Worm (Caenorhabditis elegans) whole organism, young adult: ENCODE measurements around the gene cct-5.
A peak's percentile ranks its signal among the peaks of the same experiment; 100 is the strongest.

Experiments
- B0019.2 ChIP-seq: fragments of 200-800 bp; sonication (Bioruptor generic); conservative IDR thresholded peaks from 2 replicates; pipeline ENCODE4 v1.3.6; 2022; ENCODE audit warnings: missing genetic modification reagents, missing genetic modification characterization, missing compliant biosample characterization
- B0035.1 ChIP-seq: sonication (generic microtip); optimal IDR thresholded peaks from 2 replicates; lab custom pipeline; 2016; ENCODE audit warnings: missing genetic modification characterization, mild to moderate bottlenecking, missing compliant biosample characterization, missing genotype, missing genetic modification reagents
- C17E4.6 ChIP-seq: fragments of 200-800 bp; sonication (Bioruptor generic); IDR thresholded peaks from 2 replicates; pipeline ENCODE4 v1.3.6; 2022; ENCODE audit warnings: missing genetic modification reagents, missing genetic modification characterization, missing compliant biosample characterization
- D2030.7 ChIP-seq: fragments of 200-800 bp; sonication (Bioruptor generic); IDR thresholded peaks from 2 replicates; pipeline ENCODE4 v1.3.6; 2022; ENCODE audit warnings: missing genetic modification reagents, missing genetic modification characterization, missing compliant biosample characterization
- F22D6.2 ChIP-seq: sonication (generic microtip); optimal IDR thresholded peaks from 2 replicates; lab custom pipeline; 2016; ENCODE audit warnings: mild to moderate bottlenecking, missing genetic modification characterization, missing compliant biosample characterization
- F33H1.4 ChIP-seq: fragments of 200-800 bp; sonication (Bioruptor generic); IDR thresholded peaks from 2 replicates; pipeline ENCODE4 v1.3.6; 2022; ENCODE audit warnings: missing genetic modification reagents, missing genetic modification characterization, missing compliant biosample characterization
- F52B5.7 ChIP-seq: sonication (generic microtip); optimal IDR thresholded peaks from 2 replicates; lab custom pipeline; 2016; ENCODE audit warnings: mild to moderate bottlenecking, missing genetic modification characterization, missing compliant biosample characterization
- K11D2.4 ChIP-seq: fragments of 200-800 bp; sonication (Bioruptor generic); IDR thresholded peaks from 2 replicates; pipeline ENCODE4 v1.3.6; 2022; ENCODE audit warnings: missing genetic modification reagents, missing genetic modification characterization, missing compliant biosample characterization
- K12H6.12 ChIP-seq: fragments of 200-800 bp; sonication (Bioruptor generic); optimal IDR thresholded peaks from 2 replicates; lab custom pipeline; 2018; ENCODE audit warnings: mild to moderate bottlenecking, missing genetic modification characterization, missing compliant biosample characterization
- T07F8.4 ChIP-seq: sonication (generic microtip); optimal IDR thresholded peaks from 2 replicates; lab custom pipeline; 2016; ENCODE audit warnings: mild to moderate bottlenecking, missing genetic modification characterization, moderate library complexity, missing compliant biosample characterization
- Y53G8AR.9 ChIP-seq: fragments of 200-800 bp; sonication (Bioruptor generic); conservative IDR thresholded peaks from 2 replicates; pipeline ENCODE4 v1.3.6; 2022; ENCODE audit warnings: missing genetic modification reagents, missing genetic modification characterization, missing compliant biosample characterization
- Y56A3A.18 ChIP-seq: fragments of 200-800 bp; sonication (Bioruptor generic); IDR thresholded peaks from 2 replicates; pipeline ENCODE4 v1.3.6; 2022; ENCODE audit warnings: missing genetic modification reagents, missing genetic modification characterization, missing compliant biosample characterization
- Y67H2A.10 ChIP-seq: fragments of 200-800 bp; sonication (Bioruptor generic); conservative IDR thresholded peaks from 2 replicates; pipeline ENCODE4 v1.3.6; 2022; ENCODE audit warnings: missing genetic modification reagents, missing genetic modification characterization, missing compliant biosample characterization
- Y95B8A.8 ChIP-seq: fragments of 200-800 bp; sonication (Bioruptor generic); IDR thresholded peaks from 2 replicates; pipeline ENCODE4 v1.3.6; 2022; ENCODE audit warnings: missing genetic modification reagents, missing genetic modification characterization, missing compliant biosample characterization
- akir-1 ChIP-seq: fragments of 200-800 bp; sonication (Bioruptor generic); optimal IDR thresholded peaks from 2 replicates; lab custom pipeline; 2018; ENCODE audit warnings: mild to moderate bottlenecking, missing genetic modification characterization, moderate library complexity, missing compliant biosample characterization
- athp-1 ChIP-seq: sonication (generic microtip); optimal IDR thresholded peaks from 2 replicates; lab custom pipeline; 2017; ENCODE audit warnings: mild to moderate bottlenecking, missing genetic modification characterization, missing compliant biosample characterization
- attf-6 ChIP-seq: fragments of 200-800 bp; sonication (Bioruptor generic); IDR thresholded peaks from 2 replicates; pipeline ENCODE4 v1.3.6; 2022; ENCODE audit warnings: missing genetic modification reagents, missing genetic modification characterization, missing compliant biosample characterization
- bed-1 ChIP-seq: fragments of 200-800 bp; sonication (Bioruptor generic); IDR thresholded peaks from 2 replicates; pipeline ENCODE4 v1.3.6; 2022; ENCODE audit warnings: missing genetic modification reagents, missing genetic modification characterization, missing compliant biosample characterization
- ccch-3 ChIP-seq: fragments of 200-800 bp; sonication (Bioruptor generic); optimal IDR thresholded peaks from 2 replicates; lab custom pipeline; 2018; ENCODE audit warnings: mild to moderate bottlenecking, missing genetic modification characterization, missing compliant biosample characterization
- dpff-1 ChIP-seq: sonication (generic microtip); optimal IDR thresholded peaks from 2 replicates; lab custom pipeline; 2017; ENCODE audit warnings: mild to moderate bottlenecking, missing genetic modification characterization, missing compliant biosample characterization
- egl-44 ChIP-seq: fragments of 200-800 bp; sonication (Bioruptor generic); IDR thresholded peaks from 2 replicates; pipeline ENCODE4 v1.3.6; 2022; ENCODE audit warnings: missing genetic modification reagents, missing genetic modification characterization, missing compliant biosample characterization
- egrh-3 ChIP-seq: fragments of 200-800 bp; sonication (Bioruptor generic); IDR thresholded peaks from 2 replicates; pipeline ENCODE4 v1.3.6; 2022; ENCODE audit warnings: missing genetic modification reagents, missing genetic modification characterization, missing compliant biosample characterization
- ekl-4 ChIP-seq: fragments of 200-800 bp; sonication (Bioruptor generic); IDR thresholded peaks from 2 replicates; pipeline ENCODE4 v1.3.6; 2022; ENCODE audit warnings: missing genetic modification reagents, missing genetic modification characterization, missing compliant biosample characterization
- fkh-3 ChIP-seq: sonication (generic microtip); optimal IDR thresholded peaks from 2 replicates; lab custom pipeline; 2016; ENCODE audit warnings: mild to moderate bottlenecking, missing genetic modification characterization, missing compliant biosample characterization
- gei-17 ChIP-seq: fragments of 200-800 bp; sonication (Bioruptor generic); optimal IDR thresholded peaks from 2 replicates; lab custom pipeline; 2018; ENCODE audit warnings: mild to moderate bottlenecking, missing genetic modification characterization, missing compliant biosample characterization
- hlh-26 ChIP-seq: fragments of 200-800 bp; sonication (Bioruptor generic); conservative IDR thresholded peaks from 2 replicates; pipeline ENCODE4 v1.3.6; 2022; ENCODE audit warnings: missing genetic modification reagents, missing genetic modification characterization, missing compliant biosample characterization
- hrde-1 ChIP-seq: sonication (generic microtip); optimal IDR thresholded peaks from 2 replicates; lab custom pipeline; 2016; ENCODE audit warnings: missing genetic modification characterization, mild to moderate bottlenecking, missing compliant biosample characterization, moderate library complexity, missing genotype, missing genetic modification reagents, borderline replicate concordance
- lsl-1 ChIP-seq: fragments of 200-800 bp; sonication (Bioruptor generic); optimal IDR thresholded peaks from 2 replicates; lab custom pipeline; 2018; ENCODE audit warnings: mild to moderate bottlenecking, missing genetic modification characterization, moderate library complexity, missing compliant biosample characterization
- madf-6 ChIP-seq: fragments of 200-800 bp; sonication (Bioruptor generic); IDR thresholded peaks from 2 replicates; pipeline ENCODE4 v1.3.6; 2022; ENCODE audit warnings: missing genetic modification reagents, missing genetic modification characterization, missing compliant biosample characterization
- madf-8 ChIP-seq: fragments of 200-800 bp; sonication (Bioruptor generic); conservative IDR thresholded peaks from 2 replicates; pipeline ENCODE4 v1.3.6; 2022; ENCODE audit warnings: missing genetic modification reagents, missing genetic modification characterization, missing compliant biosample characterization
- mcd-1 ChIP-seq: fragments of 200-800 bp; sonication (Bioruptor generic); IDR thresholded peaks from 2 replicates; pipeline ENCODE4 v1.3.6; 2022; ENCODE audit warnings: missing genetic modification reagents, missing genetic modification characterization, missing compliant biosample characterization
- mel-28 ChIP-seq: sonication (generic microtip); optimal IDR thresholded peaks from 2 replicates; lab custom pipeline; 2016; ENCODE audit warnings: borderline replicate concordance, mild to moderate bottlenecking, missing genetic modification characterization, missing compliant biosample characterization
- mes-4 ChIP-seq: sonication (generic microtip); optimal IDR thresholded peaks from 2 replicates; lab custom pipeline; 2016; ENCODE audit warnings: missing genotype, missing genetic modification characterization, missing compliant biosample characterization
- mxl-1 ChIP-seq: sonication (generic microtip); optimal IDR thresholded peaks from 2 replicates; lab custom pipeline; 2016; ENCODE audit warnings: missing genetic modification characterization, missing compliant biosample characterization
- nfyb-1 ChIP-seq: fragments of 200-800 bp; sonication (Bioruptor generic); IDR thresholded peaks from 2 replicates; pipeline ENCODE4 v1.3.6; 2022; ENCODE audit warnings: missing genetic modification reagents, missing genetic modification characterization, missing compliant biosample characterization
- nhr-179 ChIP-seq: sonication (generic microtip); optimal IDR thresholded peaks from 2 replicates; lab custom pipeline; 2016; ENCODE audit warnings: mild to moderate bottlenecking, missing genetic modification characterization, missing compliant biosample characterization
- nhr-27 ChIP-seq: fragments of 200-800 bp; sonication (Bioruptor generic); optimal IDR thresholded peaks from 2 replicates; lab custom pipeline; 2018; ENCODE audit warnings: mild to moderate bottlenecking, missing genetic modification characterization, moderate library complexity, missing compliant biosample characterization
- nhr-80 ChIP-seq: sonication (generic microtip); optimal IDR thresholded peaks from 2 replicates; lab custom pipeline; 2016; ENCODE audit warnings: missing genetic modification characterization, missing compliant biosample characterization
- pha-4 ChIP-seq: fragments of 150-350 bp; sonication (generic microtip); optimal IDR thresholded peaks from 2 replicates; lab custom pipeline; 2014; ENCODE audit warnings: missing biosample characterization, missing genetic modification reagents, missing genetic modification characterization
- rcor-1 ChIP-seq: fragments of 200-800 bp; sonication (Bioruptor generic); IDR thresholded peaks from 2 replicates; pipeline ENCODE4 v1.3.6; 2022; ENCODE audit warnings: missing genetic modification reagents, missing genetic modification characterization, missing compliant biosample characterization
- snpc-4 ChIP-seq, 5 experiments: fragments of 150-350 bp in 1 of 5; sonication (generic microtip) in 4 of 5; optimal IDR thresholded peaks; 2 replicates each; lab custom pipeline; 2014 to 2018; ENCODE audit warnings: missing genetic modification characterization in 5 of 5, missing biosample characterization in 3 of 5, antibody characterized with exemption in 2 of 5, mild to moderate bottlenecking in 2 of 5, missing compliant biosample characterization in 2 of 5, missing genotype in 2 of 5, moderate library complexity in 2 of 5, missing genetic modification reagents in 1 of 5
- somi-1 ChIP-seq: fragments of 200-800 bp; sonication (Bioruptor generic); optimal IDR thresholded peaks from 2 replicates; lab custom pipeline; 2018; ENCODE audit warnings: mild to moderate bottlenecking, missing genetic modification characterization, missing compliant biosample characterization
- sptf-2 ChIP-seq: fragments of 200-800 bp; sonication (Bioruptor generic); optimal IDR thresholded peaks from 2 replicates; lab custom pipeline; 2018; ENCODE audit warnings: mild to moderate bottlenecking, missing genetic modification characterization, missing compliant biosample characterization
- tbp1 ChIP-seq: fragments of 200-800 bp; sonication (Bioruptor generic); optimal IDR thresholded peaks from 2 replicates; lab custom pipeline; 2018; ENCODE audit warnings: mild to moderate bottlenecking, missing genetic modification characterization, missing compliant biosample characterization
- tlf-1 ChIP-seq: fragments of 200-800 bp; sonication (Bioruptor generic); optimal IDR thresholded peaks from 2 replicates; lab custom pipeline; 2018; ENCODE audit warnings: mild to moderate bottlenecking, missing genetic modification characterization, missing compliant biosample characterization
- unc-130 ChIP-seq: sonication (generic microtip); optimal IDR thresholded peaks from 2 replicates; lab custom pipeline; 2016; ENCODE audit warnings: missing genetic modification reagents, missing genetic modification characterization, missing compliant biosample characterization
- ztf-28 ChIP-seq: fragments of 200-800 bp; sonication (Bioruptor generic); IDR thresholded peaks from 2 replicates; pipeline ENCODE4 v1.3.6; 2022; ENCODE audit warnings: missing genetic modification reagents, missing genetic modification characterization, missing compliant biosample characterization
- ztf-3 ChIP-seq: fragments of 200-800 bp; sonication (Bioruptor generic); optimal IDR thresholded peaks from 2 replicates; lab custom pipeline; 2018; ENCODE audit warnings: mild to moderate bottlenecking, missing genetic modification characterization, missing compliant biosample characterization

Gene cct-5

ce11 chrIII:4488892-4489409 lies 19.0 kb downstream of the cct-5 start, which contains the start of gene cpg-1 (continued):
- no peak for TF ChIP-seq nhr-80
- TF ChIP-seq Y95B8A.8 (GFP tag; lab: Robert Waterston, UW), result peak; percentile 98
- no peak for TF ChIP-seq gei-17 (GFP tag; lab: Kevin White, UChicago)
- peak; percentile 75 for TF ChIP-seq nfyb-1
- TF ChIP-seq mel-28 (tag; lab: Kevin White, UChicago), result no peak
- TF ChIP-seq bed-1 (GFP tag; lab: Robert Waterston, UW), result no peak
- no peak for TF ChIP-seq fkh-3 (tag; lab: Kevin White, UChicago)
- TF ChIP-seq Y67H2A.10, result peak; percentile 81
- TF ChIP-seq attf-6 (GFP tag; lab: Robert Waterston, UW), result peak; percentile 91
- TF ChIP-seq mxl-1 (tag; lab: Kevin White, UChicago), result no peak
- TF ChIP-seq ztf-3, result no peak
- TF ChIP-seq dpff-1 (tag; lab: Kevin White, UChicago), result no peak
- no peak for TF ChIP-seq F52B5.7
- TF ChIP-seq B0035.1, result no peak
- no peak for TF ChIP-seq F22D6.2 (tag; lab: Kevin White, UChicago)
- TF ChIP-seq egl-44 (GFP tag; lab: Robert Waterston, UW), result no peak
- no peak for TF ChIP-seq hlh-26
- no peak for TF ChIP-seq sptf-2 (GFP tag; lab: Kevin White, UChicago)
- TF ChIP-seq hrde-1, result peak; percentile 94
- TF ChIP-seq snpc-4 (GFP tag; optimal IDR thresholded peaks at IDR 0.05; lab: Kevin White, UChicago), result peak; percentile 73
- TF ChIP-seq snpc-4 (tag; optimal IDR thresholded peaks at IDR 0.05; lab: Kevin White, UChicago), result peak; percentile 62 to 89 (median 80)
- peak; percentile 97 for TF ChIP-seq athp-1 (tag; lab: Kevin White, UChicago)
- no peak for TF ChIP-seq Y56A3A.18
- no peak; the same call in 1 of the 2 replicates for TF ChIP-seq Y53G8AR.9 (GFP tag; lab: Robert Waterston, UW)
- TF ChIP-seq unc-130 (GFP tag; lab: Kevin White, UChicago), result peak; percentile 97
- TF ChIP-seq ekl-4 (GFP tag; lab: Robert Waterston, UW), result peak; percentile 96
- no peak for TF ChIP-seq T07F8.4 (tag; lab: Kevin White, UChicago)
- no peak for TF ChIP-seq somi-1 (GFP tag; lab: Kevin White, UChicago)
- peak; percentile 78 for TF ChIP-seq tbp1
- TF ChIP-seq lsl-1, result peak; percentile 100
- no peak for TF ChIP-seq nhr-27 (tag; lab: Kevin White, UChicago)
- TF ChIP-seq K12H6.12, result no peak
- TF ChIP-seq K11D2.4 (GFP tag; lab: Robert Waterston, UW), result no peak
- peak; percentile 99 for TF ChIP-seq tlf-1 (GFP tag; lab: Kevin White, UChicago)
- TF ChIP-seq F33H1.4 (GFP tag; lab: Robert Waterston, UW), result peak; percentile 99
- TF ChIP-seq D2030.7 (GFP tag; lab: Robert Waterston, UW), result peak; percentile 100
- TF ChIP-seq madf-8 (GFP tag; lab: Robert Waterston, UW), result peak; percentile 99
- TF ChIP-seq nhr-179, result no peak
- TF ChIP-seq ccch-3 (GFP tag; lab: Kevin White, UChicago), result no peak
- peak; percentile 98 for TF ChIP-seq B0019.2 (GFP tag; lab: Robert Waterston, UW)
- peak; percentile 85 for TF ChIP-seq mcd-1 (GFP tag; lab: Robert Waterston, UW)
- TF ChIP-seq akir-1, result no peak
- TF ChIP-seq pha-4 (tag; lab: Kevin White, UChicago), result no peak
- no peak for TF ChIP-seq egrh-3
- TF ChIP-seq C17E4.6 (GFP tag; lab: Robert Waterston, UW), result peak; percentile 98
- TF ChIP-seq mes-4 (tag; lab: Kevin White, UChicago), result peak; percentile 29
- TF ChIP-seq madf-6 (GFP tag; lab: Robert Waterston, UW), result peak; percentile 100
- TF ChIP-seq rcor-1 (GFP tag; lab: Robert Waterston, UW), result peak; percentile 98
- peak; percentile 98 for TF ChIP-seq ztf-28 (GFP tag; lab: Robert Waterston, UW)
